Worm (Caenorhabditis elegans): ENCODE measurements around the gene frl-1.

- TF ChIP-seq nhr-76 (tag; optimal IDR thresholded peaks at IDR 0.05) = no peak
- peak; percentile 49 for TF ChIP-seq lin-13 (tag; optimal IDR thresholded peaks at IDR 0.05)
- no peak for TF ChIP-seq ztf-11 (tag; optimal IDR thresholded peaks at IDR 0.05)
- TF ChIP-seq blmp-1 (tag; optimal IDR thresholded peaks at IDR 0.05) = no peak
- TF ChIP-seq flh-1 (GFP tag; optimal IDR thresholded peaks at IDR 0.05) = no peak
- TF ChIP-seq sptf-1 (tag; optimal IDR thresholded peaks at IDR 0.05) = no peak
- TF ChIP-seq bed-3 (GFP tag; optimal IDR thresholded peaks at IDR 0.05) = no peak
- no peak for TF ChIP-seq unc-39 (tag; optimal IDR thresholded peaks at IDR 0.05)
- no peak for TF ChIP-seq nhr-28 (tag; optimal IDR thresholded peaks at IDR 0.05)
- no peak for TF ChIP-seq snpc-4 (tag; optimal IDR thresholded peaks at IDR 0.05)
Measured at ce11 chrIII:2151480-2151995, 27.6 kb downstream of the frl-1 start, which contains the start of gene gcn-1.

Measured in whole organism, mixed stage, embryonic.